Worm (Caenorhabditis elegans) whole organism, early embryonic: ENCODE results near the gene ubq-1.

ENCODE experiments used
- F13C5.2 ChIP-seq: sonication (generic microtip); optimal IDR thresholded peaks from 2 replicates; lab custom pipeline; 2017; ENCODE audit warnings: mild to moderate bottlenecking, missing genetic modification characterization, inconsistent platforms, missing compliant biosample characterization
- aly-1 ChIP-seq: sonication (generic microtip); optimal IDR thresholded peaks from 2 replicates; lab custom pipeline; 2016; ENCODE audit warnings: missing genetic modification characterization, missing compliant biosample characterization
- ama-1 ChIP-seq: fragments of 150-350 bp; optimal IDR thresholded peaks from 2 replicates; lab custom pipeline; 2014
- ceh-13 ChIP-seq: fragments of 200-800 bp; sonication (Bioruptor generic); optimal IDR thresholded peaks from 2 replicates; lab custom pipeline; 2018; ENCODE audit warnings: mild to moderate bottlenecking, missing genetic modification characterization, missing compliant biosample characterization
- ceh-36 ChIP-seq: sonication (generic microtip); optimal IDR thresholded peaks from 2 replicates; lab custom pipeline; 2016; ENCODE audit warnings: missing genetic modification characterization, inconsistent platforms, missing compliant biosample characterization
- ets-7 ChIP-seq: sonication (generic microtip); optimal IDR thresholded peaks from 2 replicates; lab custom pipeline; 2016; ENCODE audit warnings: missing genotype, missing genetic modification characterization, missing compliant biosample characterization
- flt-1 ChIP-seq: fragments of 200-800 bp; sonication (Bioruptor generic); IDR thresholded peaks from 2 replicates; pipeline ENCODE4 v1.3.6; 2022; ENCODE audit warnings: missing genetic modification characterization, missing compliant biosample characterization
- hmg-4 ChIP-seq: fragments of 200-800 bp; sonication (Bioruptor generic); optimal IDR thresholded peaks from 2 replicates; lab custom pipeline; 2018; ENCODE audit warnings: mild to moderate bottlenecking, missing genetic modification characterization, missing compliant biosample characterization
- hnd-1 ChIP-seq: sonication (generic microtip); optimal IDR thresholded peaks from 2 replicates; lab custom pipeline; 2016; ENCODE audit warnings: missing genetic modification characterization, missing compliant biosample characterization
- scrt-1 ChIP-seq: fragments of 200-800 bp; sonication (Bioruptor generic); IDR thresholded peaks from 2 replicates; pipeline ENCODE4 v1.3.6; 2022; ENCODE audit warnings: missing genetic modification characterization, missing compliant biosample characterization
- sea-1 ChIP-seq: fragments of 200-800 bp; sonication (Bioruptor generic); conservative IDR thresholded peaks from 2 replicates; pipeline ENCODE4 v1.3.6; 2022; ENCODE audit warnings: missing genetic modification characterization, missing compliant biosample characterization
- tbx-37 ChIP-seq: fragments of 200-800 bp; sonication (Bioruptor generic); conservative IDR thresholded peaks from 2 replicates; pipeline ENCODE4 v1.3.6; 2022; ENCODE audit warnings: missing genetic modification reagents, missing genetic modification characterization, missing compliant biosample characterization
- tra-4 ChIP-seq: sonication (generic microtip); optimal IDR thresholded peaks from 2 replicates; lab custom pipeline; 2017; ENCODE audit warnings: missing genetic modification characterization, missing compliant biosample characterization

- no peak for TF ChIP-seq tra-4
- TF ChIP-seq ceh-13: no peak
- TF ChIP-seq hnd-1 (tag; lab: Kevin White, UChicago): no peak
- TF ChIP-seq hmg-4 (GFP tag; lab: Kevin White, UChicago): no peak
- no peak for TF ChIP-seq ama-1
- TF ChIP-seq ceh-36 (tag; lab: Kevin White, UChicago): no peak
- no peak for TF ChIP-seq aly-1 (tag; lab: Kevin White, UChicago)
- TF ChIP-seq scrt-1 (GFP tag; lab: Robert Waterston, UW): no peak
- no peak for TF ChIP-seq sea-1 (GFP tag; lab: Robert Waterston, UW)
- TF ChIP-seq F13C5.2 (tag; lab: Kevin White, UChicago): no peak
- no peak for TF ChIP-seq flt-1 (GFP tag; lab: Robert Waterston, UW)
- TF ChIP-seq ets-7: no peak
- TF ChIP-seq tbx-37 (GFP tag; lab: Robert Waterston, UW): no peak
Measured at ce11 chrIII:5915926-5916325, 24.1 kb upstream of the ubq-1 start.
